Fruit fly (Drosophila melanogaster): ENCODE measurements around the gene Chsy.

Gene Chsy

DNA sequence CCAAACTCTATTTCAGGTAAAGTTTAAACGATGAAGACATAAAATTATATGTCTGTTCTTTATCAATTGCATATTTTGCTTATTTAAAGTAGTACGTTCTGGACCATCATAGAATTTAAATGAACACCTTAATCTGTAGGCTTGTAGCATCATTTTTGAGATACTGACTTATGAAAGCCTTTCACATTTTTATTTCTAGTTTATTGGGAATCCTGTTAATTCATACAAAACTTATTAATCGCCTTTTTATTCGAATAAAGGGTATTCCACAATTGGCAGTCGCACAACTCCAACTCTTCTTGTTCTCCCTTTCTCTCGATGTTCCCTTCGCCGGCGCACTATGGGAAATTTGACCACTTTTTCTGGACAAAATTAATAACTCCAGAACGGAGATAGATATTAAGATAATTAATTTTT, 40.9 kb downstream of the Chsy start (continued):
- TF ChIP-seq HmgZ (tag; optimal IDR thresholded peaks at IDR 0.05) (no peak), row (GFP tag; IDR thresholded peaks at IDR 0.05) (peak; percentile 28; the same call in 1 of the 3 replicates), bsh (GFP tag; optimal IDR thresholded peaks at IDR 0.05) (peak; percentile 8 to 23), CG16863 (GFP tag; optimal IDR thresholded peaks at IDR 0.05) (no peak), CG7963 (GFP tag; IDR thresholded peaks at IDR 0.05; ENCODE audit: partially characterized antibody) (no peak), oc (tag; optimal IDR thresholded peaks at IDR 0.05) (no peak), vfl (GFP tag; optimal IDR thresholded peaks at IDR 0.05) (no peak), chm (GFP tag; IDR thresholded peaks at IDR 0.05) (no peak), CG5245 (GFP tag; optimal IDR thresholded peaks at IDR 0.05) (no peak), Bteb2 (GFP tag; optimal IDR thresholded peaks at IDR 0.05) (no peak), CG10959 (GFP tag; IDR thresholded peaks at IDR 0.05) (no peak), inv (GFP tag; IDR thresholded peaks at IDR 0.05; ENCODE audit: partially characterized antibody) (no peak), chn (GFP tag; optimal IDR thresholded peaks at IDR 0.05) (no peak), CG6689 (GFP tag; IDR thresholded peaks at IDR 0.05) (no peak), pzg (GFP tag; optimal IDR thresholded peaks at IDR 0.05) (no peak), Hr3 (GFP tag; optimal IDR thresholded peaks at IDR 0.05) (no peak), CG18619 (GFP tag; optimal IDR thresholded peaks at IDR 0.05) (no peak), Nf-YC (tag; optimal IDR thresholded peaks at IDR 0.05) (no peak), CG10979 (tag; optimal IDR thresholded peaks at IDR 0.05) (peak; percentile 38), Nf-YB (GFP tag; optimal IDR thresholded peaks at IDR 0.05) (no peak), sens (GFP tag) (peak; percentile 71), CG15696 (tag; optimal IDR thresholded peaks at IDR 0.05) (no peak), CG3163 (GFP tag; optimal IDR thresholded peaks at IDR 0.05) (no peak), Drgx (GFP tag; IDR thresholded peaks at IDR 0.05) (no peak), CG4404 (GFP tag; IDR thresholded peaks at IDR 0.05) (no peak), Atf3 (GFP tag; optimal IDR thresholded peaks at IDR 0.05) (no peak), HLH54F (GFP tag; optimal IDR thresholded peaks at IDR 0.05) (no peak), CG1024 (GFP tag; IDR thresholded peaks at IDR 0.05) (no peak), crol (GFP tag; IDR thresholded peaks at IDR 0.05) (no peak), sd (tag; optimal IDR thresholded peaks at IDR 0.05) (no peak), Ets65A (GFP tag) (peak; percentile 57), CG5180 (GFP tag; optimal IDR thresholded peaks at IDR 0.05) (peak; percentile 13), Camta (GFP tag; optimal IDR thresholded peaks at IDR 0.05) (no peak), CG11398 (GFP tag; optimal IDR thresholded peaks at IDR 0.05) (no peak), CG4730 (GFP tag; IDR thresholded peaks at IDR 0.05) (no peak), CG10209 (GFP tag; optimal IDR thresholded peaks at IDR 0.05) (no peak), CG17385 (GFP tag; optimal IDR thresholded peaks at IDR 0.05) (no peak), Blimp-1 (GFP tag; optimal IDR thresholded peaks at IDR 0.05) (no peak), CG16813 (GFP tag; IDR thresholded peaks at IDR 0.05; ENCODE audit: partially characterized antibody) (no peak), CG9727 (GFP tag; optimal IDR thresholded peaks at IDR 0.05) (peak; percentile 11), ERR (GFP tag; optimal IDR thresholded peaks at IDR 0.05) (no peak), Antp (GFP tag; optimal IDR thresholded peaks at IDR 0.05) (no peak), CG15601 (tag; optimal IDR thresholded peaks at IDR 0.05) (no peak), CG3407 (GFP tag; optimal IDR thresholded peaks at IDR 0.05) (no peak), stwl (tag; optimal IDR thresholded peaks at IDR 0.05) (no peak), B-H1 (GFP tag; IDR thresholded peaks at IDR 0.05) (no peak), CG12942 (GFP tag; optimal IDR thresholded peaks at IDR 0.05) (no peak), ttk (GFP tag; IDR thresholded peaks at IDR 0.05) (no peak), gcm (GFP tag; optimal IDR thresholded peaks at IDR 0.05) (no peak), chinmo (GFP tag; IDR thresholded peaks at IDR 0.05; ENCODE audit: partially characterized antibody) (no peak), D19B (GFP tag; optimal IDR thresholded peaks at IDR 0.05) (peak; percentile 32), ap (GFP tag; IDR thresholded peaks at IDR 0.05) (no peak)

Measured in whole organism, embryonic.